Fruit fly (Drosophila melanogaster) whole organism, embryonic: ENCODE results near the gene Polr3H.

Experiments used
- Atf-2 ChIP-seq: fragments of 200-800 bp; sonication (Bioruptor generic); optimal IDR thresholded peaks from 2 replicates; lab custom pipeline; 2016; ENCODE audit warnings: missing biosample characterization, missing genetic modification characterization
- CG1024 ChIP-seq: fragments of 200-800 bp; sonication (Bioruptor generic); IDR thresholded peaks from 2 replicates; pipeline ENCODE4 v1.3.6; 2022; ENCODE audit warnings: missing biosample characterization, missing genetic modification characterization
- CG10366 ChIP-seq: fragments of 200-800 bp; sonication (Bioruptor generic); IDR thresholded peaks from 2 replicates; pipeline ENCODE4 v1.3.6; 2022; ENCODE audit warnings: missing biosample characterization, missing genetic modification characterization
- CG11695 ChIP-seq: fragments of 200-800 bp; sonication (Bioruptor generic); IDR thresholded peaks from 3 replicates; pipeline ENCODE4 v1.3.6; 2022; ENCODE audit warnings: missing biosample characterization, missing genetic modification characterization
- CG14965 ChIP-seq: fragments of 200-800 bp; sonication (Bioruptor generic); optimal IDR thresholded peaks from 2 replicates; lab custom pipeline; 2016; ENCODE audit warnings: missing biosample characterization, missing genetic modification characterization, borderline replicate concordance
- CG15073 ChIP-seq: fragments of 200-800 bp; sonication (Bioruptor generic); optimal IDR thresholded peaks from 2 replicates; lab custom pipeline; 2016; ENCODE audit warnings: missing biosample characterization, missing genetic modification characterization
- CG16779 ChIP-seq: fragments of 200-800 bp; sonication (Bioruptor generic); IDR thresholded peaks from 2 replicates; pipeline ENCODE4 v1.3.6; 2022; ENCODE audit warnings: missing biosample characterization, missing genetic modification characterization
- CG16815 ChIP-seq: fragments of 200-800 bp; sonication (Bioruptor generic); optimal IDR thresholded peaks from 3 replicates; lab custom pipeline; 2017; ENCODE audit warnings: missing biosample characterization, mild to moderate bottlenecking, missing genetic modification characterization
- CG17912 ChIP-seq: fragments of 200-800 bp; sonication (Bioruptor generic); optimal IDR thresholded peaks from 2 replicates; lab custom pipeline; 2018; ENCODE audit warnings: missing biosample characterization, mild to moderate bottlenecking, missing genetic modification characterization
- CG18011 ChIP-seq: fragments of 200-800 bp; sonication (Bioruptor generic); optimal IDR thresholded peaks from 2 replicates; lab custom pipeline; 2017; ENCODE audit warnings: missing biosample characterization, missing genetic modification characterization, mild to moderate bottlenecking, moderate library complexity, missing genotype
- CG18764 ChIP-seq: fragments of 200-800 bp; sonication (Bioruptor generic); optimal IDR thresholded peaks from 3 replicates; lab custom pipeline; 2016; ENCODE audit warnings: missing biosample characterization, missing genetic modification characterization
- CG3281 ChIP-seq: fragments of 200-800 bp; sonication (Bioruptor generic); optimal IDR thresholded peaks from 3 replicates; lab custom pipeline; 2017; ENCODE audit warnings: missing biosample characterization, mild to moderate bottlenecking, missing genetic modification characterization
- CG34422 ChIP-seq: fragments of 200-800 bp; sonication (Bioruptor generic); IDR thresholded peaks from 3 replicates; pipeline ENCODE4 v1.3.6; 2022; ENCODE audit warnings: missing biosample characterization, missing genetic modification characterization
- CG3847 ChIP-seq: fragments of 200-800 bp; sonication (Bioruptor generic); IDR thresholded peaks from 2 replicates; pipeline ENCODE4 v1.3.6; 2022; ENCODE audit warnings: missing biosample characterization, missing genetic modification characterization
- CG43689 ChIP-seq: fragments of 200-800 bp; sonication (Bioruptor generic); IDR thresholded peaks from 2 replicates; pipeline ENCODE4 v1.3.6; 2022; ENCODE audit warnings: missing biosample characterization, missing genetic modification characterization
- CG7987 ChIP-seq: fragments of 200-800 bp; sonication (Bioruptor generic); optimal IDR thresholded peaks from 2 replicates; lab custom pipeline; 2018; ENCODE audit warnings: missing biosample characterization, mild to moderate bottlenecking, missing genetic modification characterization, moderate library complexity
- CG8281 ChIP-seq: fragments of 200-800 bp; sonication (Bioruptor generic); optimal IDR thresholded peaks from 2 replicates; lab custom pipeline; 2018; ENCODE audit warnings: missing biosample characterization, mild to moderate bottlenecking, missing genetic modification characterization, moderate library complexity
- CG8478 ChIP-seq: fragments of >200 bp; optimal IDR thresholded peaks from 2 replicates; lab custom pipeline; 2018
- D19A ChIP-seq: fragments of 200-800 bp; optimal IDR thresholded peaks from 3 replicates; lab custom pipeline; 2019; ENCODE audit warnings: missing biosample characterization, mild to moderate bottlenecking, missing genetic modification characterization, moderate library complexity
- Dref ChIP-seq: fragments of 200-800 bp; sonication (Bioruptor generic); IDR thresholded peaks from 2 replicates; pipeline ENCODE4 v1.3.6; 2022; ENCODE audit warnings: missing biosample characterization, missing genetic modification characterization
- Kr ChIP-seq: fragments of 200-800 bp; sonication (Bioruptor generic); optimal IDR thresholded peaks from 2 replicates; lab custom pipeline; 2017; ENCODE audit warnings: missing biosample characterization, mild to moderate bottlenecking, missing genetic modification characterization
- MTF-1 ChIP-seq: fragments of 200-800 bp; sonication (Bioruptor generic); optimal IDR thresholded peaks from 2 replicates; lab custom pipeline; 2018; ENCODE audit warnings: missing biosample characterization, mild to moderate bottlenecking, missing genetic modification characterization, borderline replicate concordance
- Mes4 ChIP-seq: fragments of 200-800 bp; sonication (Bioruptor generic); optimal IDR thresholded peaks from 2 replicates; lab custom pipeline; 2016; ENCODE audit warnings: missing biosample characterization, missing genetic modification characterization
- Ptx1 ChIP-seq: fragments of 200-800 bp; sonication (Bioruptor generic); IDR thresholded peaks from 2 replicates; pipeline ENCODE4 v1.3.6; 2022; ENCODE audit warnings: missing biosample characterization, missing genetic modification characterization
- Sox100B ChIP-seq: fragments of 200-800 bp; sonication (Bioruptor generic); optimal IDR thresholded peaks from 3 replicates; lab custom pipeline; 2018; ENCODE audit warnings: missing biosample characterization, mild to moderate bottlenecking, missing genetic modification characterization
- Sox102F ChIP-seq: fragments of 200-800 bp; sonication (Bioruptor generic); optimal IDR thresholded peaks from 2 replicates; lab custom pipeline; 2018; ENCODE audit warnings: missing biosample characterization, mild to moderate bottlenecking, missing genetic modification characterization, moderate library complexity
- abd-A ChIP-seq: fragments of 200-800 bp; sonication (Bioruptor generic); optimal IDR thresholded peaks from 3 replicates; lab custom pipeline; 2019; ENCODE audit warnings: missing biosample characterization, mild to moderate bottlenecking, missing genetic modification characterization, moderate library complexity
- bigmax ChIP-seq: fragments of 200-800 bp; sonication (Bioruptor generic); optimal IDR thresholded peaks from 2 replicates; lab custom pipeline; 2018; ENCODE audit warnings: missing biosample characterization, mild to moderate bottlenecking, missing genetic modification characterization
- bowl ChIP-seq: fragments of 200-800 bp; sonication (Bioruptor generic); IDR thresholded peaks from 2 replicates; pipeline ENCODE4 v1.3.6; 2022; ENCODE audit warnings: missing biosample characterization, missing genetic modification characterization
- bsh ChIP-seq, 2 experiments: fragments of 200-800 bp; sonication (Bioruptor generic); optimal IDR thresholded peaks; 2 replicates each; lab custom pipeline; 2017 to 2018; ENCODE audit warnings: mild to moderate bottlenecking in 2 of 2, missing biosample characterization in 2 of 2, missing genetic modification characterization in 2 of 2, moderate library complexity in 1 of 2
- caup ChIP-seq: fragments of 200-800 bp; sonication (Bioruptor generic); optimal IDR thresholded peaks from 3 replicates; lab custom pipeline; 2017; ENCODE audit warnings: missing biosample characterization, mild to moderate bottlenecking, missing genetic modification characterization, moderate library complexity; ENCODE audit not compliant: severe bottlenecking
- chn ChIP-seq: fragments of 200-800 bp; sonication (Bioruptor generic); optimal IDR thresholded peaks from 2 replicates; lab custom pipeline; 2016; ENCODE audit warnings: missing biosample characterization, missing genetic modification characterization
- dimm ChIP-seq: fragments of 200-800 bp; sonication (Bioruptor generic); IDR thresholded peaks from 2 replicates; pipeline ENCODE4 v1.3.6; 2022; ENCODE audit warnings: missing biosample characterization, missing genetic modification characterization
- emc ChIP-seq: fragments of 200-800 bp; sonication (Bioruptor generic); optimal IDR thresholded peaks from 2 replicates; lab custom pipeline; 2016; ENCODE audit warnings: missing biosample characterization, missing genetic modification characterization
- ems ChIP-seq: fragments of 200-800 bp; sonication (Bioruptor generic); optimal IDR thresholded peaks from 3 replicates; lab custom pipeline; 2016; ENCODE audit warnings: missing biosample characterization, missing genetic modification characterization
- eve ChIP-seq, 2 experiments: fragments of >200 bp; optimal IDR thresholded peaks; 2 replicates each; lab custom pipeline; 2017; ENCODE audit warnings: missing biosample characterization in 2 of 2, missing genetic modification characterization in 2 of 2
- eyg ChIP-seq: fragments of 200-800 bp; sonication (Bioruptor generic); optimal IDR thresholded peaks from 3 replicates; lab custom pipeline; 2016; ENCODE audit warnings: missing biosample characterization, missing genetic modification characterization
- grau ChIP-seq: fragments of 200-800 bp; optimal IDR thresholded peaks from 3 replicates; lab custom pipeline; 2019; ENCODE audit warnings: missing biosample characterization, mild to moderate bottlenecking, missing genetic modification characterization, moderate library complexity
- gsb ChIP-seq: fragments of 200-800 bp; sonication (Bioruptor generic); IDR thresholded peaks from 2 replicates; pipeline ENCODE4 v1.3.6; 2022; ENCODE audit warnings: missing biosample characterization, missing genetic modification characterization
- kay ChIP-seq: fragments of 200-800 bp; sonication (Bioruptor generic); optimal IDR thresholded peaks from 2 replicates; lab custom pipeline; 2016; ENCODE audit warnings: missing biosample characterization, missing genetic modification characterization
- klu ChIP-seq: fragments of 200-800 bp; sonication (Bioruptor generic); IDR thresholded peaks from 2 replicates; pipeline ENCODE4 v1.3.6; 2022; ENCODE audit warnings: missing biosample characterization, missing genetic modification characterization
- maf-S ChIP-seq: fragments of 200-800 bp; sonication (Bioruptor generic); optimal IDR thresholded peaks from 2 replicates; lab custom pipeline; 2016; ENCODE audit warnings: missing biosample characterization, missing genetic modification characterization
- nerfin-2 ChIP-seq: fragments of 200-800 bp; sonication (Bioruptor generic); IDR thresholded peaks from 2 replicates; pipeline ENCODE4 v1.3.6; 2022; ENCODE audit warnings: missing biosample characterization, missing genetic modification characterization; ENCODE audit not compliant: partially characterized antibody
- pb ChIP-seq: fragments of 200-800 bp; sonication (Bioruptor generic); optimal IDR thresholded peaks from 3 replicates; lab custom pipeline; 2016; ENCODE audit warnings: missing biosample characterization, missing genetic modification characterization
- phol ChIP-seq: fragments of 200-800 bp; sonication (Bioruptor generic); optimal IDR thresholded peaks from 3 replicates; lab custom pipeline; 2018; ENCODE audit warnings: missing biosample characterization, mild to moderate bottlenecking, missing genetic modification characterization, moderate library complexity
- psq ChIP-seq: fragments of 200-800 bp; sonication (Bioruptor generic); optimal IDR thresholded peaks from 2 replicates; lab custom pipeline; 2017; ENCODE audit warnings: missing biosample characterization, missing genetic modification characterization
- pzg ChIP-seq: fragments of 200-800 bp; sonication (Bioruptor generic); optimal IDR thresholded peaks from 3 replicates; lab custom pipeline; 2018; ENCODE audit warnings: missing biosample characterization, mild to moderate bottlenecking, missing genetic modification characterization, moderate library complexity
- ranshi ChIP-seq: fragments of 200-800 bp; sonication (Bioruptor generic); IDR thresholded peaks from 2 replicates; pipeline ENCODE4 v1.3.6; 2022; ENCODE audit warnings: missing biosample characterization, missing genetic modification characterization
- stwl ChIP-seq: fragments of 200-800 bp; sonication (Bioruptor generic); optimal IDR thresholded peaks from 3 replicates; lab custom pipeline; 2018; ENCODE audit warnings: missing biosample characterization, mild to moderate bottlenecking, missing genetic modification characterization, moderate library complexity
- tll ChIP-seq, 2 experiments: fragments of 200-800 bp in 1 of 2; fragments of >200 bp in 1 of 2; sonication (Bioruptor generic) in 1 of 2; optimal IDR thresholded peaks; 2 replicates each; lab custom pipeline; 2017 to 2019; ENCODE audit warnings: missing biosample characterization in 2 of 2, missing genetic modification characterization in 2 of 2, mild to moderate bottlenecking in 1 of 2, moderate library complexity in 1 of 2
- yki ChIP-seq: fragments of >200 bp; optimal IDR thresholded peaks from 3 replicates; lab custom pipeline; 2018
- zen2 ChIP-seq: fragments of 200-800 bp; sonication (Bioruptor generic); IDR thresholded peaks from 3 replicates; pipeline ENCODE4 v1.3.6; 2022; ENCODE audit warnings: missing biosample characterization, missing genetic modification characterization; ENCODE audit not compliant: partially characterized antibody

Polr3H gene

DNA sequence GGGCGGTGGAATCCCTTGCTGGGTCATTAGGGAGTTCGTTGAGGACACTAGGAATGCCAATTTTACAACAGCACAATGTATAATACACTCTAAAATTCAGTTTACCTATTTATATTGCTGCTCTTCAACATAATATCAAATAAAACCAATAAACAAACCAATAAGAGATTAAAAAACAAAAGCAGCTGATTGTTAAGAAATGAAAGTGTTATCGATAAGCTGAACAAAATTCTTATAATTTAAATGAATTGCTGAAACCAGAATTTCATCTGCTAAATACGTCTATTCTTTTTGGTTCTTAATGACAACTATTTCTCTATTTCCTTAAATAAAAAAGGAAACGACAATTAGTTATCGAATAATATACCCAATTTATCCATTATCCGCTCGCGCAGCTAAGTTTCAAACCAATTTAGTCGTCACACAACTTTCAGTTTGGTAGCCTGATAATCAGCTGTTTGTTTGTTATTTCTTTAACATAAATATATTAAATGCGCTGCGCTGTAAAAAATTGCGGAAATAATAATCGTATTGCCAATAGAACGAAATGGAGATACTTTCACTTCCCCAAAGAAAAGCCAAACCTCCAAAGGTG, 42.7 kb downstream of the Polr3H start, which contains the start of the genes Pldn and CG14135 (continued):
- TF ChIP-seq Kr (no peak), tll (GFP tag; optimal IDR thresholded peaks at IDR 0.05; lab: Kevin White, UChicago) (no peak), klu (no peak), CG10366 (GFP tag; lab: Robert Waterston, UW) (no peak), D19A (tag; lab: Kevin White, UChicago) (no peak), CG1024 (GFP tag; lab: Robert Waterston, UW) (no peak), pzg (peak; percentile 72), kay (GFP tag; lab: Kevin White, UChicago) (no peak), CG16779 (no peak), Mes4 (GFP tag; lab: Kevin White, UChicago) (no peak), zen2 (GFP tag; lab: Robert Waterston, UW) (no peak), MTF-1 (GFP tag; lab: Kevin White, UChicago) (no peak), ems (GFP tag; lab: Kevin White, UChicago) (no peak), CG15073 (no peak), CG11695 (GFP tag; lab: Robert Waterston, UW) (no peak), CG8281 (tag; lab: Kevin White, UChicago) (no peak), maf-S (GFP tag; lab: Kevin White, UChicago) (no peak), eyg (GFP tag; lab: Kevin White, UChicago) (no peak), ranshi (no peak), bsh (GFP tag; optimal IDR thresholded peaks at IDR 0.05; lab: Kevin White, UChicago) (no peak), grau (no peak), Ptx1 (GFP tag; lab: Robert Waterston, UW) (no peak), yki (lab: Kevin White, UChicago) (no peak), CG43689 (GFP tag; lab: Robert Waterston, UW) (no peak), bigmax (GFP tag; lab: Kevin White, UChicago) (no peak), CG17912 (GFP tag; lab: Kevin White, UChicago) (no peak), dimm (no peak), Atf-2 (no peak), Sox102F (GFP tag; lab: Kevin White, UChicago) (no peak), CG3281 (GFP tag; lab: Kevin White, UChicago) (no peak), psq (no peak), CG18011 (no peak), bowl (GFP tag; lab: Robert Waterston, UW) (no peak), nerfin-2 (GFP tag; lab: Robert Waterston, UW) (no peak), caup (GFP tag; lab: Kevin White, UChicago) (no peak), CG8478 (lab: Kevin White, UChicago) (no peak), stwl (tag; lab: Kevin White, UChicago) (peak; percentile 63), CG16815 (GFP tag; lab: Kevin White, UChicago) (no peak), Sox100B (GFP tag; lab: Kevin White, UChicago) (no peak), CG14965 (GFP tag; lab: Kevin White, UChicago) (no peak), CG18764 (no peak), phol (tag; lab: Kevin White, UChicago) (peak; percentile 19), CG3847 (GFP tag; lab: Robert Waterston, UW) (no peak), Dref (peak; percentile 75), pb (GFP tag; lab: Kevin White, UChicago) (no peak), abd-A (no peak), emc (GFP tag; lab: Kevin White, UChicago) (no peak), CG34422 (peak; percentile 1; the same call in 1 of the 3 replicates), CG7987 (GFP tag; lab: Kevin White, UChicago) (no peak), chn (GFP tag; lab: Kevin White, UChicago) (no peak), gsb (GFP tag; lab: Robert Waterston, UW) (no peak), eve (GFP tag; optimal IDR thresholded peaks at IDR 0.05; lab: Kevin White, UChicago) (no peak)
